Worm (Caenorhabditis elegans): Measurements from ENCODE around the gene srx-115.

ce11 chrV:8782112-8782511 lies 10.4 kb downstream of the srx-115 start:
- TF ChIP-seq mdl-1 (tag; optimal IDR thresholded peaks at IDR 0.05) (no peak), nhr-237 (tag; optimal IDR thresholded peaks at IDR 0.05) (no peak), nfya-1 (tag; optimal IDR thresholded peaks at IDR 0.05; ENCODE audit: insufficient read depth) (no peak), ceh-82 (tag; optimal IDR thresholded peaks at IDR 0.05) (no peak), lin-39 (tag; optimal IDR thresholded peaks at IDR 0.05) (no peak), snpc-4 (tag; optimal IDR thresholded peaks at IDR 0.05) (no peak), elt-2 (tag; optimal IDR thresholded peaks at IDR 0.05) (no peak), fos-1 (tag; optimal IDR thresholded peaks at IDR 0.05) (no peak), nhr-76 (tag; optimal IDR thresholded peaks at IDR 0.05) (no peak), nhr-11 (tag; optimal IDR thresholded peaks at IDR 0.05) (no peak)

All from whole organism, L3 larva.